Worm (Caenorhabditis elegans) whole organism, young adult: Measurements from ENCODE around the gene mip-2.

Experiments used
- B0035.1 ChIP-seq: sonication (generic microtip); optimal IDR thresholded peaks from 2 replicates; lab custom pipeline; 2016; ENCODE audit warnings: missing genetic modification characterization, mild to moderate bottlenecking, missing compliant biosample characterization, missing genotype, missing genetic modification reagents
- B0261.1 ChIP-seq: sonication (generic microtip); optimal IDR thresholded peaks from 2 replicates; lab custom pipeline; 2016; ENCODE audit warnings: mild to moderate bottlenecking, missing genetic modification characterization, moderate library complexity, missing compliant biosample characterization
- B0336.3 ChIP-seq: fragments of 200-800 bp; sonication (Bioruptor generic); IDR thresholded peaks from 2 replicates; pipeline ENCODE4 v1.3.6; 2022; ENCODE audit warnings: missing genetic modification characterization, missing compliant biosample characterization
- C17E4.6 ChIP-seq: fragments of 200-800 bp; sonication (Bioruptor generic); IDR thresholded peaks from 2 replicates; pipeline ENCODE4 v1.3.6; 2022; ENCODE audit warnings: missing genetic modification reagents, missing genetic modification characterization, missing compliant biosample characterization
- F23B12.7 ChIP-seq: sonication (generic microtip); optimal IDR thresholded peaks from 2 replicates; lab custom pipeline; 2017; ENCODE audit warnings: missing genetic modification characterization, mild to moderate bottlenecking, missing compliant biosample characterization, antibody characterized with exemption, moderate library complexity; ENCODE audit not compliant: insufficient read depth
- F37B4.10 ChIP-seq: fragments of 200-800 bp; sonication (Bioruptor generic); IDR thresholded peaks from 2 replicates; pipeline ENCODE4 v1.3.6; 2022; ENCODE audit warnings: missing genetic modification characterization, missing compliant biosample characterization
- F52B5.7 ChIP-seq: sonication (generic microtip); optimal IDR thresholded peaks from 2 replicates; lab custom pipeline; 2016; ENCODE audit warnings: mild to moderate bottlenecking, missing genetic modification characterization, missing compliant biosample characterization
- K12H6.12 ChIP-seq: fragments of 200-800 bp; sonication (Bioruptor generic); optimal IDR thresholded peaks from 2 replicates; lab custom pipeline; 2018; ENCODE audit warnings: mild to moderate bottlenecking, missing genetic modification characterization, missing compliant biosample characterization
- Y53G8AR.9 ChIP-seq: fragments of 200-800 bp; sonication (Bioruptor generic); conservative IDR thresholded peaks from 2 replicates; pipeline ENCODE4 v1.3.6; 2022; ENCODE audit warnings: missing genetic modification reagents, missing genetic modification characterization, missing compliant biosample characterization
- Y95B8A.8 ChIP-seq: fragments of 200-800 bp; sonication (Bioruptor generic); IDR thresholded peaks from 2 replicates; pipeline ENCODE4 v1.3.6; 2022; ENCODE audit warnings: missing genetic modification reagents, missing genetic modification characterization, missing compliant biosample characterization
- ZK185.1 ChIP-seq: sonication (generic microtip); optimal IDR thresholded peaks from 2 replicates; lab custom pipeline; 2016; ENCODE audit warnings: mild to moderate bottlenecking, missing genetic modification characterization, missing compliant biosample characterization; ENCODE audit not compliant: poor library complexity, severe bottlenecking
- akir-1 ChIP-seq: fragments of 200-800 bp; sonication (Bioruptor generic); optimal IDR thresholded peaks from 2 replicates; lab custom pipeline; 2018; ENCODE audit warnings: mild to moderate bottlenecking, missing genetic modification characterization, moderate library complexity, missing compliant biosample characterization
- aptf-3 ChIP-seq: fragments of 200-800 bp; sonication (Bioruptor generic); IDR thresholded peaks from 2 replicates; pipeline ENCODE4 v1.3.6; 2022; ENCODE audit warnings: missing genetic modification characterization, missing compliant biosample characterization
- athp-1 ChIP-seq: sonication (generic microtip); optimal IDR thresholded peaks from 2 replicates; lab custom pipeline; 2017; ENCODE audit warnings: mild to moderate bottlenecking, missing genetic modification characterization, missing compliant biosample characterization
- attf-5 ChIP-seq: fragments of 200-800 bp; sonication (Bioruptor generic); optimal IDR thresholded peaks from 2 replicates; lab custom pipeline; 2018; ENCODE audit warnings: mild to moderate bottlenecking, missing genetic modification characterization, missing compliant biosample characterization
- ccch-3 ChIP-seq: fragments of 200-800 bp; sonication (Bioruptor generic); optimal IDR thresholded peaks from 2 replicates; lab custom pipeline; 2018; ENCODE audit warnings: mild to moderate bottlenecking, missing genetic modification characterization, missing compliant biosample characterization
- ceh-40 ChIP-seq: fragments of 200-800 bp; sonication (Bioruptor generic); IDR thresholded peaks from 2 replicates; pipeline ENCODE4 v1.3.6; 2022; ENCODE audit warnings: missing genetic modification characterization, missing compliant biosample characterization
- chd-7 ChIP-seq: sonication (generic microtip); optimal IDR thresholded peaks from 2 replicates; lab custom pipeline; 2016; ENCODE audit warnings: mild to moderate bottlenecking, missing genetic modification characterization, moderate library complexity, missing compliant biosample characterization
- die-1 ChIP-seq: sonication (generic microtip); optimal IDR thresholded peaks from 2 replicates; lab custom pipeline; 2016; ENCODE audit warnings: missing genotype, mild to moderate bottlenecking, missing genetic modification characterization, missing compliant biosample characterization
- egl-44 ChIP-seq: fragments of 200-800 bp; sonication (Bioruptor generic); IDR thresholded peaks from 2 replicates; pipeline ENCODE4 v1.3.6; 2022; ENCODE audit warnings: missing genetic modification reagents, missing genetic modification characterization, missing compliant biosample characterization
- ets-4 ChIP-seq: fragments of 200-800 bp; sonication (Bioruptor generic); optimal IDR thresholded peaks from 2 replicates; lab custom pipeline; 2018; ENCODE audit warnings: mild to moderate bottlenecking, missing genetic modification characterization, missing compliant biosample characterization
- let-607 ChIP-seq, 2 experiments: fragments of 200-800 bp in 1 of 2; sonication (Bioruptor generic) in 1 of 2; sonication (generic microtip) in 1 of 2; optimal IDR thresholded peaks; 2 replicates each; lab custom pipeline; 2016 to 2018; ENCODE audit warnings: mild to moderate bottlenecking in 2 of 2, missing compliant biosample characterization in 2 of 2, missing genetic modification characterization in 2 of 2, moderate library complexity in 2 of 2, missing genotype in 1 of 2
- lin-26 ChIP-seq: fragments of 200-800 bp; sonication (Bioruptor generic); IDR thresholded peaks from 2 replicates; pipeline ENCODE4 v1.3.6; 2022; ENCODE audit warnings: missing genetic modification reagents, missing genetic modification characterization, missing compliant biosample characterization
- lin-40 ChIP-seq: sonication (generic microtip); optimal IDR thresholded peaks from 2 replicates; lab custom pipeline; 2016; ENCODE audit warnings: missing genetic modification characterization, mild to moderate bottlenecking, missing compliant biosample characterization, missing genotype, missing genetic modification reagents
- lin-54 ChIP-seq: fragments of 200-800 bp; sonication (Bioruptor generic); optimal IDR thresholded peaks from 2 replicates; lab custom pipeline; 2018; ENCODE audit warnings: mild to moderate bottlenecking, missing genetic modification characterization, missing compliant biosample characterization
- lir-1 ChIP-seq: fragments of 200-800 bp; sonication (Bioruptor generic); conservative IDR thresholded peaks from 2 replicates; pipeline ENCODE4 v1.3.6; 2022; ENCODE audit warnings: missing genetic modification reagents, missing genetic modification characterization, missing compliant biosample characterization
- lsl-1 ChIP-seq: fragments of 200-800 bp; sonication (Bioruptor generic); optimal IDR thresholded peaks from 2 replicates; lab custom pipeline; 2018; ENCODE audit warnings: mild to moderate bottlenecking, missing genetic modification characterization, moderate library complexity, missing compliant biosample characterization
- madf-6 ChIP-seq: fragments of 200-800 bp; sonication (Bioruptor generic); IDR thresholded peaks from 2 replicates; pipeline ENCODE4 v1.3.6; 2022; ENCODE audit warnings: missing genetic modification reagents, missing genetic modification characterization, missing compliant biosample characterization
- mes-4 ChIP-seq: sonication (generic microtip); optimal IDR thresholded peaks from 2 replicates; lab custom pipeline; 2016; ENCODE audit warnings: missing genotype, missing genetic modification characterization, missing compliant biosample characterization
- nfya-2 ChIP-seq: fragments of 200-800 bp; sonication (Bioruptor generic); IDR thresholded peaks from 2 replicates; pipeline ENCODE4 v1.3.6; 2022; ENCODE audit warnings: missing genetic modification reagents, missing genetic modification characterization, missing compliant biosample characterization
- nhr-80 ChIP-seq: sonication (generic microtip); optimal IDR thresholded peaks from 2 replicates; lab custom pipeline; 2016; ENCODE audit warnings: missing genetic modification characterization, missing compliant biosample characterization
- nhr-90 ChIP-seq: sonication (generic microtip); optimal IDR thresholded peaks from 2 replicates; lab custom pipeline; 2016; ENCODE audit warnings: missing genotype, mild to moderate bottlenecking, missing genetic modification characterization, missing compliant biosample characterization
- pbrm-1 ChIP-seq: fragments of 200-800 bp; sonication (Bioruptor generic); IDR thresholded peaks from 2 replicates; pipeline ENCODE4 v1.3.6; 2022; ENCODE audit warnings: missing genetic modification reagents, missing genetic modification characterization, missing compliant biosample characterization
- repo-1 ChIP-seq: sonication (generic microtip); optimal IDR thresholded peaks from 2 replicates; lab custom pipeline; 2017; ENCODE audit warnings: mild to moderate bottlenecking, missing genetic modification characterization, missing compliant biosample characterization
- sdz-38 ChIP-seq: sonication (generic microtip); optimal IDR thresholded peaks from 2 replicates; lab custom pipeline; 2016; ENCODE audit warnings: missing genotype, missing genetic modification characterization, missing compliant biosample characterization
- sea-2 ChIP-seq: fragments of 200-800 bp; sonication (Bioruptor generic); IDR thresholded peaks from 2 replicates; pipeline ENCODE4 v1.3.6; 2022; ENCODE audit warnings: missing genetic modification characterization, missing compliant biosample characterization
- snpc-4 ChIP-seq, 5 experiments: fragments of 150-350 bp in 1 of 5; sonication (generic microtip) in 4 of 5; optimal IDR thresholded peaks; 2 replicates each; lab custom pipeline; 2014 to 2018; ENCODE audit warnings: missing genetic modification characterization in 5 of 5, missing biosample characterization in 3 of 5, antibody characterized with exemption in 2 of 5, mild to moderate bottlenecking in 2 of 5, missing compliant biosample characterization in 2 of 5, missing genotype in 2 of 5, moderate library complexity in 2 of 5, missing genetic modification reagents in 1 of 5
- somi-1 ChIP-seq: fragments of 200-800 bp; sonication (Bioruptor generic); optimal IDR thresholded peaks from 2 replicates; lab custom pipeline; 2018; ENCODE audit warnings: mild to moderate bottlenecking, missing genetic modification characterization, missing compliant biosample characterization
- sptf-2 ChIP-seq: fragments of 200-800 bp; sonication (Bioruptor generic); optimal IDR thresholded peaks from 2 replicates; lab custom pipeline; 2018; ENCODE audit warnings: mild to moderate bottlenecking, missing genetic modification characterization, missing compliant biosample characterization
- tbp1 ChIP-seq: fragments of 200-800 bp; sonication (Bioruptor generic); optimal IDR thresholded peaks from 2 replicates; lab custom pipeline; 2018; ENCODE audit warnings: mild to moderate bottlenecking, missing genetic modification characterization, missing compliant biosample characterization
- tlf-1 ChIP-seq: fragments of 200-800 bp; sonication (Bioruptor generic); optimal IDR thresholded peaks from 2 replicates; lab custom pipeline; 2018; ENCODE audit warnings: mild to moderate bottlenecking, missing genetic modification characterization, missing compliant biosample characterization
- unc-130 ChIP-seq: sonication (generic microtip); optimal IDR thresholded peaks from 2 replicates; lab custom pipeline; 2016; ENCODE audit warnings: missing genetic modification reagents, missing genetic modification characterization, missing compliant biosample characterization
- zfh-2 ChIP-seq: fragments of 200-800 bp; sonication (Bioruptor generic); conservative IDR thresholded peaks from 2 replicates; pipeline ENCODE4 v1.3.6; 2022; ENCODE audit warnings: missing genetic modification reagents, missing genetic modification characterization, missing compliant biosample characterization
- ztf-22 ChIP-seq: fragments of 200-800 bp; sonication (Bioruptor generic); optimal IDR thresholded peaks from 2 replicates; lab custom pipeline; 2018; ENCODE audit warnings: mild to moderate bottlenecking, missing genetic modification characterization, moderate library complexity, missing compliant biosample characterization
- ztf-26 ChIP-seq: sonication (generic microtip); optimal IDR thresholded peaks from 2 replicates; lab custom pipeline; 2017; ENCODE audit warnings: missing genetic modification characterization, missing compliant biosample characterization
- ztf-6 ChIP-seq: fragments of 200-800 bp; sonication (Bioruptor generic); IDR thresholded peaks from 2 replicates; pipeline ENCODE4 v1.3.6; 2022; ENCODE audit warnings: missing genetic modification reagents, missing genetic modification characterization, missing compliant biosample characterization

Gene mip-2

DNA sequence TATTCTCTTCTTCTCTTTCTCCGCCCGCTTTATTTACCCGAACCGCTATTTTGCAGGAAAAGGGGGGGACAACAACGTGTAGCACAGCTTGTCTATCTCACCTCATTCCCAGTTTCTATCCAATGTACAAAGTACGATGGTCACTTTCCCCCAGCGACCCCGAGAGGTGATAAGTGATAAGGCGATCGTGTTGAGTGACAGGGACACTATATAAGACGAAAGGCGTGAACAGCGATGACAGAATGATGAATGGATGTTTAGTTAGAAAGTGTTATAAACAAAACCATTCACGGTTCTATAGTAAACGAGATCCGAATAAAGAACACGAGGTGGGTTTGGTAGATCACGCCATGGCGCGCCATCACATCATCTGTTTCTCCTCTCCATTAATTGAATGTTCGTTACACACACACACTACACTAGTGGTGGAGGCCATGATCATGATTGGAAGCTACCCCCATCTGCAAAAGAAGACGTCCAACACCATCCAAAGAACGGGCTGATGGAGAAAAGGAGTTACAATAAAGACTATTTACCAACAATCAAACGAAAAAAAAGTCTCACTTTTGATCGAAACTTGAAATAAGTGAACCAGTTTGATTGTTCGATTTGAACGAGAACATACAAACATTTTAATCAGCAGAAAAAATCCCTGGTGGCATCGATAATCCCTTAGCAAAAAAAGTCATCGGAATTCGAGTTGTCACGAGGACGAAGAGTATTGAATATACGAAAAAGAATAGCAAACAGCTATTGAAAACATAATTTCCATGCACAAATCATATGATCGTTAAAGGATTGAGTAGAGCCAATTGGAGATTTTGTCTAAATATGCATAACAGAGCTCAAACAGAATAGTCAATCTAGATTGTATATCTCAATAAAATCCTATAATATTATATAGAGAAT, 15.2 kb downstream of the mip-2 start (continued):
- TF ChIP-seq nhr-90 (tag; lab: Kevin White, UChicago) = peak; percentile 82
- peak; percentile 59 for TF ChIP-seq tbp1 (GFP tag; lab: Kevin White, UChicago)
- peak; percentile 84 for TF ChIP-seq ztf-26
- peak; percentile 2 for TF ChIP-seq F52B5.7 (tag; lab: Kevin White, UChicago)
- TF ChIP-seq egl-44 (GFP tag; lab: Robert Waterston, UW) = no peak
- no peak for TF ChIP-seq sdz-38 (tag; lab: Kevin White, UChicago)
- peak; percentile 60; the same call in 1 of the 2 replicates for TF ChIP-seq Y53G8AR.9 (GFP tag; lab: Robert Waterston, UW)
- no peak for TF ChIP-seq lsl-1 (GFP tag; lab: Kevin White, UChicago)
- TF ChIP-seq Y95B8A.8 (GFP tag; lab: Robert Waterston, UW) = peak; percentile 18; the same call in 1 of the 2 replicates
- TF ChIP-seq akir-1 = peak; percentile 45
- TF ChIP-seq sptf-2 (GFP tag; lab: Kevin White, UChicago) = no peak
- TF ChIP-seq aptf-3 (GFP tag; lab: Robert Waterston, UW) = no peak
- no peak for TF ChIP-seq ztf-6 (GFP tag; lab: Robert Waterston, UW)
- no peak for TF ChIP-seq F23B12.7 (tag; lab: Kevin White, UChicago)
- TF ChIP-seq F37B4.10 (GFP tag; lab: Robert Waterston, UW) = no peak
- peak; percentile 51 for TF ChIP-seq ets-4
- TF ChIP-seq lin-26 (GFP tag; lab: Robert Waterston, UW) = peak; percentile 62
- peak; percentile 96 for TF ChIP-seq nhr-80 (tag; lab: Kevin White, UChicago)
- TF ChIP-seq C17E4.6 (GFP tag; lab: Robert Waterston, UW) = no peak
- TF ChIP-seq attf-5 (GFP tag; lab: Kevin White, UChicago) = no peak
- TF ChIP-seq B0336.3 (GFP tag; lab: Robert Waterston, UW) = peak; percentile 62; the same call in 1 of the 2 replicates
- TF ChIP-seq somi-1 (GFP tag; lab: Kevin White, UChicago) = peak; percentile 48
- TF ChIP-seq repo-1 (tag; lab: Kevin White, UChicago) = no peak
- TF ChIP-seq tlf-1 (GFP tag; lab: Kevin White, UChicago) = peak; percentile 55
- no peak for TF ChIP-seq K12H6.12 (tag; lab: Kevin White, UChicago)
- peak; percentile 9 for TF ChIP-seq ZK185.1
- TF ChIP-seq mes-4 (tag; lab: Kevin White, UChicago) = no peak
- TF ChIP-seq nfya-2 (GFP tag; lab: Robert Waterston, UW) = 0 out of 2 replicates have a peak, but pooled peaks have one; percentile 11
- no peak for TF ChIP-seq lin-54 (GFP tag; lab: Kevin White, UChicago)
- TF ChIP-seq snpc-4 (GFP tag; optimal IDR thresholded peaks at IDR 0.05; lab: Kevin White, UChicago) = no peak
- TF ChIP-seq snpc-4 (tag; optimal IDR thresholded peaks at IDR 0.05; lab: Kevin White, UChicago) = peak in 2 of 4 experiments; percentile 25 to 26
- 0 out of 2 replicates have a peak, but pooled peaks have one; percentile 24 for TF ChIP-seq pbrm-1
- peak in 1 of 2 experiments; percentile 42 for TF ChIP-seq let-607 (tag; optimal IDR thresholded peaks at IDR 0.05; lab: Kevin White, UChicago)
- no peak for TF ChIP-seq athp-1
- TF ChIP-seq ztf-22 (GFP tag; lab: Kevin White, UChicago) = peak; percentile 43
- TF ChIP-seq B0035.1 (tag; lab: Kevin White, UChicago) = no peak
- no peak for TF ChIP-seq unc-130 (GFP tag; lab: Kevin White, UChicago)
- TF ChIP-seq B0261.1 (tag; lab: Kevin White, UChicago) = no peak
- no peak for TF ChIP-seq ceh-40
- TF ChIP-seq zfh-2 (GFP tag; lab: Robert Waterston, UW) = 0 out of 2 replicates have a peak, but pooled peaks have one; percentile 14
- no peak; the same call in none of the 2 replicates for TF ChIP-seq madf-6
- TF ChIP-seq die-1 (tag; lab: Kevin White, UChicago) = peak; percentile 29
- peak; percentile 69 for TF ChIP-seq chd-7 (tag; lab: Kevin White, UChicago)
- peak; percentile 21 for TF ChIP-seq ccch-3 (GFP tag; lab: Kevin White, UChicago)
- TF ChIP-seq lin-40 (tag; lab: Kevin White, UChicago) = peak; percentile 52
- no peak for TF ChIP-seq lir-1
- TF ChIP-seq sea-2 = no peak
